Worm (Caenorhabditis elegans) whole organism, L1 larva: Measurements from ENCODE around the gene C33D3.5.

Experiments used
- aly-2 ChIP-seq: fragments of 150-350 bp; optimal IDR thresholded peaks from 2 replicates; lab custom pipeline; 2014; ENCODE audit warnings: missing biosample characterization, missing genetic modification characterization
- ceh-63 ChIP-seq: fragments of 200-800 bp; sonication (Bioruptor generic); optimal IDR thresholded peaks from 2 replicates; lab custom pipeline; 2018; ENCODE audit warnings: mild to moderate bottlenecking, missing genetic modification characterization, missing compliant biosample characterization
- ceh-90 ChIP-seq: sonication (generic microtip); optimal IDR thresholded peaks from 2 replicates; lab custom pipeline; 2016; ENCODE audit warnings: missing genetic modification characterization, missing compliant biosample characterization
- dpl-1 ChIP-seq, 3 experiments: fragments of 150-350 bp in 2 of 3; sonication (generic microtip) in 1 of 3; optimal IDR thresholded peaks; 2 replicates each; lab custom pipeline; 2014 to 2017; ENCODE audit warnings: missing biosample characterization in 3 of 3, missing genetic modification characterization in 3 of 3, missing genetic modification reagents in 3 of 3
- dsc-1 ChIP-seq: sonication (generic microtip); optimal IDR thresholded peaks from 2 replicates; lab custom pipeline; 2016; ENCODE audit warnings: mild to moderate bottlenecking, missing genetic modification characterization, missing compliant biosample characterization
- efl-1 ChIP-seq, 4 experiments: fragments of 150-350 bp; optimal IDR thresholded peaks in 3 of 4; peaks in 1 of 4; 1 replicate in 1 of 4; 2 replicates in 3 of 4; lab custom pipeline; 2014; ENCODE audit warnings: missing biosample characterization in 2 of 4, missing genetic modification characterization in 2 of 4, missing genetic modification reagents in 2 of 4
- egl-13 ChIP-seq: sonication (generic microtip); optimal IDR thresholded peaks from 2 replicates; lab custom pipeline; 2016; ENCODE audit warnings: missing genotype, missing genetic modification reagents, missing genetic modification characterization, missing compliant biosample characterization
- elt-2 ChIP-seq: sonication (generic microtip); optimal IDR thresholded peaks from 2 replicates; lab custom pipeline; 2016; ENCODE audit warnings: missing genetic modification characterization, mild to moderate bottlenecking, inconsistent platforms, missing compliant biosample characterization, missing genetic modification reagents
- fkh-10 ChIP-seq: sonication (generic microtip); optimal IDR thresholded peaks from 2 replicates; lab custom pipeline; 2017; ENCODE audit warnings: missing biosample characterization, missing genetic modification reagents, missing genetic modification characterization
- fkh-4 ChIP-seq: sonication (generic microtip); optimal IDR thresholded peaks from 2 replicates; lab custom pipeline; 2016; ENCODE audit warnings: missing compliant biosample characterization, missing genetic modification characterization, borderline replicate concordance
- fkh-8 ChIP-seq: sonication (generic microtip); optimal IDR thresholded peaks from 2 replicates; lab custom pipeline; 2016; ENCODE audit warnings: mild to moderate bottlenecking, missing genetic modification characterization, missing compliant biosample characterization
- grh-1 ChIP-seq: fragments of 200-800 bp; sonication (Bioruptor generic); IDR thresholded peaks from 2 replicates; pipeline ENCODE4 v1.3.6; 2022; ENCODE audit warnings: missing genetic modification reagents, missing genetic modification characterization, missing compliant biosample characterization
- hpl-2 ChIP-seq: fragments of 150-350 bp; optimal IDR thresholded peaks from 2 replicates; lab custom pipeline; 2014; ENCODE audit warnings: missing biosample characterization, missing genetic modification reagents, missing genetic modification characterization
- irx-1 ChIP-seq: sonication (generic microtip); optimal IDR thresholded peaks from 2 replicates; lab custom pipeline; 2016; ENCODE audit warnings: missing genetic modification characterization, missing compliant biosample characterization
- lin-14 ChIP-seq: fragments of 200-800 bp; sonication (Bioruptor generic); optimal IDR thresholded peaks from 2 replicates; lab custom pipeline; 2018; ENCODE audit warnings: mild to moderate bottlenecking, missing genetic modification characterization, moderate library complexity, missing compliant biosample characterization
- lin-15B ChIP-seq: fragments of 150-350 bp; sonication (generic microtip); optimal IDR thresholded peaks from 3 replicates; lab custom pipeline; 2014; ENCODE audit warnings: missing biosample characterization, missing genetic modification characterization
- lsy-2 ChIP-seq, 2 experiments: fragments of 150-350 bp; optimal IDR thresholded peaks; 2 replicates each; lab custom pipeline; 2014; ENCODE audit warnings: missing biosample characterization in 2 of 2, missing genetic modification characterization in 2 of 2
- mdl-1 ChIP-seq, 2 experiments: fragments of 150-350 bp; optimal IDR thresholded peaks; 2 replicates each; lab custom pipeline; 2014 to 2017; ENCODE audit warnings: missing biosample characterization in 2 of 2, missing genetic modification characterization in 2 of 2, inconsistent platforms in 1 of 2
- nhr-19 ChIP-seq: fragments of 200-800 bp; sonication (Bioruptor generic); conservative IDR thresholded peaks from 2 replicates; pipeline ENCODE4 v1.3.6; 2022; ENCODE audit warnings: missing genetic modification characterization, missing compliant biosample characterization
- nhr-76 ChIP-seq: sonication (generic microtip); optimal IDR thresholded peaks from 2 replicates; lab custom pipeline; 2017; ENCODE audit warnings: missing biosample characterization, missing genetic modification characterization
- nhr-84 ChIP-seq: sonication (generic microtip); optimal IDR thresholded peaks from 2 replicates; lab custom pipeline; 2017; ENCODE audit warnings: missing biosample characterization, missing genetic modification characterization
- nhr-85 ChIP-seq: sonication (generic microtip); peaks from one replicate; lab custom pipeline; 2016; ENCODE audit warnings: missing genetic modification characterization, inconsistent platforms, missing compliant biosample characterization
- nhr-90 ChIP-seq: sonication (generic microtip); optimal IDR thresholded peaks from 2 replicates; lab custom pipeline; 2016; ENCODE audit warnings: mild to moderate bottlenecking, missing genetic modification characterization, missing compliant biosample characterization; ENCODE audit not compliant: poor library complexity
- snpc-4 ChIP-seq: fragments of 150-350 bp; optimal IDR thresholded peaks from 2 replicates; lab custom pipeline; 2014; ENCODE audit warnings: missing biosample characterization, missing genetic modification characterization
- snu-23 ChIP-seq: sonication (generic microtip); optimal IDR thresholded peaks from 2 replicates; lab custom pipeline; 2016; ENCODE audit warnings: missing genetic modification characterization, missing compliant biosample characterization
- sox-4 ChIP-seq: sonication (generic microtip); optimal IDR thresholded peaks from 2 replicates; lab custom pipeline; 2016; ENCODE audit warnings: missing genetic modification characterization, missing compliant biosample characterization
- tlp-1 ChIP-seq: fragments of 150-350 bp; optimal IDR thresholded peaks from 2 replicates; lab custom pipeline; 2014; ENCODE audit warnings: missing biosample characterization, missing genetic modification characterization
- unc-30 ChIP-seq: sonication (generic microtip); optimal IDR thresholded peaks from 2 replicates; lab custom pipeline; 2017; ENCODE audit warnings: missing biosample characterization, missing genetic modification characterization
- unc-62 ChIP-seq: fragments of 150-350 bp; optimal IDR thresholded peaks from 2 replicates; lab custom pipeline; 2014; ENCODE audit warnings: missing biosample characterization, missing genetic modification reagents, missing genetic modification characterization
- unc-98 ChIP-seq: fragments of 200-800 bp; sonication (Bioruptor generic); IDR thresholded peaks from 2 replicates; pipeline ENCODE4 v1.3.6; 2022; ENCODE audit warnings: missing genetic modification characterization, missing compliant biosample characterization
- zip-4 ChIP-seq: fragments of 200-800 bp; sonication (Bioruptor generic); optimal IDR thresholded peaks from 2 replicates; lab custom pipeline; 2018; ENCODE audit warnings: mild to moderate bottlenecking, missing genetic modification characterization, moderate library complexity, missing compliant biosample characterization

Gene C33D3.5

DNA sequence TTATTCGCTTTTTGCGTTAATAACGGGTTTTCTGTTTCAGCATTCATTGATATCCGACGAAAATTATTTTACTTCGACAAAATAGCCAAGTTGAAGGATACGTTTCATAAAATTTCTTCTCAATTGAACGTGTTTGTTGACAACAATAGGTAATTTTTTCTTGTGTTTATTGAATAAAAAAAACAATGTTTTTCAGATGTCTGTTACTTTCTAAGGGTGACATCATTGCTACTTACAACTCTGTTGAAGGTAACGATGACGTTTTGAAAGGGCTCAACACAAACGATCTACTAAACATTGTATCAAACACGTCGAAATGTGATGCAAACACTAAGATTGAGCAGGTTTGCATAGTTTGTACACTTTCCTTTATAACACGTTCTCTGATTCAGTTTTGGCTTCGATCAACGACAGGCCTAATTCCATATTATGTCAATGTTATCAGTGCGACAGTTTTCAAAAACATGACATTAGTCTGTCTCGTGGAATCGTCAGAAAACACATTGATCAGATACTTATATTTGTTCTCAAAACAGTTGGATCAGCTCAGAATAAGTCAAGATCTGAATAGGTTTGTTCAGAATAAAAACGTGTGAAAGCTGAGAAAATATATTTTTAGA is 43.6 kb downstream of the C33D3.5 start:
- TF ChIP-seq sox-4 (tag; lab: Kevin White, UChicago) (no peak), zip-4 (GFP tag; lab: Kevin White, UChicago) (no peak), nhr-76 (tag; lab: Kevin White, UChicago) (no peak), ceh-63 (GFP tag; lab: Kevin White, UChicago) (no peak), unc-62 (GFP tag; lab: Kevin White, UChicago) (no peak), lin-15B (no peak), dpl-1 (GFP tag; optimal IDR thresholded peaks at IDR 0.05; lab: Kevin White, UChicago) (no peak), unc-30 (tag; lab: Kevin White, UChicago) (no peak), aly-2 (no peak), lin-14 (GFP tag; lab: Kevin White, UChicago) (no peak), elt-2 (tag; lab: Kevin White, UChicago) (peak; percentile 2), ceh-90 (no peak), snpc-4 (tag; lab: Kevin White, UChicago) (no peak), nhr-85 (tag; lab: Kevin White, UChicago) (no peak), nhr-90 (tag; lab: Kevin White, UChicago) (no peak), efl-1 (optimal IDR thresholded peaks at IDR 0.05; lab: Kevin White, UChicago) (no peak), efl-1 (GFP tag; optimal IDR thresholded peaks at IDR 0.05 in 1 of 2; lab: Kevin White, UChicago) (peak in 1 of 2 experiments; percentile 62), lsy-2 (tag; optimal IDR thresholded peaks at IDR 0.05; lab: Kevin White, UChicago) (no peak), nhr-19 (GFP tag; lab: Robert Waterston, UW) (no peak)
- TF ChIP-seq, all 84 proteins: peak for 2

DNA sequence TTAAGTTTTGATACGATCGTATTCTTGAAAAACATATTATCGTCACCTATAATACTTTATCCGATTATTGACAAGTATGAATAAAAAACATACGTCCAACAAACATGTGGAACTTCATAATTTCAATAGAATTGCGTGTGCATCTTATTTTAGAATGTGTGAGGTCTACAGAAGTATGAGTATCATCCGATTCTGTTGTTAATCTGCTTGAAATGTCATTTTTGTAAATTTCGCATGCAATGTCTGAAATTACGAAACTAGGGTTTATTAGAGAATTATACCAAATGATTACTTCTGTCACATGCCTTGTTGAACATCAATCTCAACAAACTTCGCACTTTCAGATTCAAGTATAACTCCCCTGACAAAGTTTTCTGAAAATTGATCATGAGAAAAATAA is 50.6 kb downstream of the C33D3.5 start:
- TF ChIP-seq grh-1 (GFP tag; lab: Robert Waterston, UW) (no peak), egl-13 (no peak), nhr-85 (tag; lab: Kevin White, UChicago) (no peak), fkh-10 (GFP tag; lab: Kevin White, UChicago) (no peak), dpl-1 (GFP tag; optimal IDR thresholded peaks at IDR 0.05; lab: Kevin White, UChicago) (no peak), snu-23 (GFP tag; lab: Kevin White, UChicago) (no peak)

DNA sequence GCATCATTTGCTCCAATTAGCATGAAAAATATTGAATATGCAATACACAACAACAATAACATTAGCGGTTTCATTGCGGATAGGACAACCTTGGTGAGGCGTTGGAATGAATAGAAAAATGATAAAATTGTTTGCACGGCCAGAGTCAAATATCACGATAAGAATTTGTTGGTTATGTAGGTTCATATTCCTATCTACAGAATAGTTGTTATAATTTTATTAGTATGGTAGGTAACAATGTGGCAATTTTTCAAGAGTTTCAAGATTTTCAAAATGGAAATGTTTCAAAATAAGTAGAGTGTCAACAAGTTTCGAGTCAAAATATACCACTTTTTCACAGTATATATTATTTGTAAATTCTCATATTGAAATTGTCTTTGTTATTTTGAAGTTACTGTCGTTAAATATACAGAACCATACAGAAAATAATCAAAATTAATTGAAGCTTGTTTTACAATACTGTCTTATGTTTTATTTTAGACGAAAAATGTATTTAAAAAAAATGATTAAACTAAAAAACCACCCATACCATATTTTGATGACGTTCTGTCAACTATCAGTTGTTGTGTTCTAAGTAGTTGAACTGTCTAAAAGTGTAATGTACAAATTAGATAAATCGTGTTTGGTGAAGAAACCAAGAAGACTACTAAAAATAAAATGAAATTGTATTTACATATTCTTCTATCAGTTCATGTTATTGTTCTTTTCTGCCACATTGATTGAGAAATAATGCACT is 51.3 kb downstream of the C33D3.5 start, which contains the start of the genes F59F5.3 and F59F5.4:
Gene F59F5.3, minus strand, starts transcription at position 101 of the 736 bp plus-strand sequence.
Gene F59F5.4, plus strand, starts transcription at position 686 of the 736 bp plus-strand sequence.
- no peak for TF ChIP-seq mdl-1 (tag; optimal IDR thresholded peaks at IDR 0.05; lab: Kevin White, UChicago)
- peak; percentile 19 for TF ChIP-seq elt-2 (tag; lab: Kevin White, UChicago)
- no peak for TF ChIP-seq efl-1 (optimal IDR thresholded peaks at IDR 0.05; lab: Kevin White, UChicago)
- TF ChIP-seq efl-1 (GFP tag; optimal IDR thresholded peaks at IDR 0.05 in 1 of 2; lab: Kevin White, UChicago), result no peak
- no peak for TF ChIP-seq nhr-84
- no peak for TF ChIP-seq snu-23 (GFP tag; lab: Kevin White, UChicago)

DNA sequence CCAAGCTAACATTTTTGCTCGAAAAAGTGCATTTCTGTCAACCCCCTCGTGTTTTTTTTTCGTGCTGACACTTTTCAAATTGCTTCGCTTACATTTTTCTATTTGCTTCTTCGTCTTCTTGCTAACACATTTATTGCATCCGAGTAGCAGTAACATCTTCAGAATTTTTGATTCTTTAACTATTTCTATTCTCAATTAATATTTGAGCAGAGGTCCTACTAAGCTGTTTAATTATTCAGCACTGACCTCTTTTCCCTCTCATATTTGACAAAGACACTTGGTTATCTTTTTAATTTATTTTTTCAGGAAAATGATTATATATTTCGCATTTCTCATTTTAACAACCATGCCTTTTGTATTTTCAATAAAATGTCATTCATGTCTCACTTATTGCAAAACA is 54.6 kb downstream of the C33D3.5 start, which contains the start of gene F59F5.5:
Gene F59F5.5, plus strand, starts transcription at position 301 of the 400 bp plus-strand sequence.
- TF ChIP-seq unc-98 (no peak), nhr-84 (no peak), fkh-8 (no peak), elt-2 (tag; lab: Kevin White, UChicago) (no peak), aly-2 (no peak), irx-1 (tag; lab: Kevin White, UChicago) (no peak), snu-23 (GFP tag; lab: Kevin White, UChicago) (no peak), dsc-1 (tag; lab: Kevin White, UChicago) (no peak), fkh-4 (no peak), tlp-1 (tag; lab: Kevin White, UChicago) (no peak), hpl-2 (GFP tag; lab: Kevin White, UChicago) (no peak)
